Worm (Caenorhabditis elegans): Measurements from ENCODE around the gene dhs-5.

dhs-5 gene

ce11 chrII:5420947-5421614 lies 32.6 kb upstream of the dhs-5 start, which contains the start of gene tofu-6 (continued):
- TF ChIP-seq lsy-27 (tag; optimal IDR thresholded peaks at IDR 0.05; ENCODE audit: borderline replicate concordance, insufficient read depth) (no peak), nhr-179 (tag; optimal IDR thresholded peaks at IDR 0.05) (no peak), tbp1 (GFP tag; optimal IDR thresholded peaks at IDR 0.05) (no peak), F57A8.1 (GFP tag; optimal IDR thresholded peaks at IDR 0.05) (no peak), madf-3 (GFP tag; IDR thresholded peaks at IDR 0.05) (no peak), dox-1 (GFP tag; IDR thresholded peaks at IDR 0.05) (peak; percentile 63), attf-5 (GFP tag; optimal IDR thresholded peaks at IDR 0.05) (no peak), nhr-90 (tag; optimal IDR thresholded peaks at IDR 0.05) (no peak), snpc-4 (GFP tag; optimal IDR thresholded peaks at IDR 0.05) (no peak), snpc-4 (tag; optimal IDR thresholded peaks at IDR 0.05) (peak in 1 of 4 experiments; percentile 5), ceh-40 (GFP tag; IDR thresholded peaks at IDR 0.05) (no peak), lin-40 (tag; optimal IDR thresholded peaks at IDR 0.05) (no peak), mel-28 (tag; optimal IDR thresholded peaks at IDR 0.05; ENCODE audit: borderline replicate concordance) (no peak), madf-10 (tag; optimal IDR thresholded peaks at IDR 0.05) (no peak), F55B11.4 (tag; optimal IDR thresholded peaks at IDR 0.05; ENCODE audit: borderline replicate concordance, insufficient read depth) (no peak), aptf-3 (GFP tag; IDR thresholded peaks at IDR 0.05) (no peak), aptf-2 (GFP tag; conservative IDR thresholded peaks at IDR 0.05) (no peak), ztf-25 (GFP tag; IDR thresholded peaks at IDR 0.05) (no peak), ztf-28 (GFP tag; IDR thresholded peaks at IDR 0.05) (no peak), bed-2 (GFP tag; IDR thresholded peaks at IDR 0.05) (no peak), ceh-100 (GFP tag; IDR thresholded peaks at IDR 0.05) (peak; percentile 26; the same call in 1 of the 2 replicates), lag-1 (GFP tag; IDR thresholded peaks at IDR 0.05) (no peak), B0019.2 (GFP tag; conservative IDR thresholded peaks at IDR 0.05) (0 out of 2 replicates have a peak, but pooled peaks have one; percentile 59), F57C9.4 (tag; optimal IDR thresholded peaks at IDR 0.05) (no peak), ekl-4 (GFP tag; IDR thresholded peaks at IDR 0.05) (no peak), Y53F4B.3 (GFP tag; IDR thresholded peaks at IDR 0.05) (no peak), nhr-27 (tag; optimal IDR thresholded peaks at IDR 0.05) (no peak), somi-1 (GFP tag; optimal IDR thresholded peaks at IDR 0.05) (no peak), lsl-1 (GFP tag; optimal IDR thresholded peaks at IDR 0.05) (peak; percentile 96), bed-1 (GFP tag; IDR thresholded peaks at IDR 0.05) (no peak), rcor-1 (GFP tag; IDR thresholded peaks at IDR 0.05) (no peak), T07F8.4 (tag; optimal IDR thresholded peaks at IDR 0.05) (no peak)

ce11 chrII:5423832-5424231 lies 29.8 kb upstream of the dhs-5 start, which contains the start of gene F07F6.7:
Gene F07F6.7, minus strand, starts transcription at chrII:5423858.
- TF ChIP-seq snpc-4 (GFP tag; optimal IDR thresholded peaks at IDR 0.05) (no peak), snpc-4 (tag; optimal IDR thresholded peaks at IDR 0.05) (peak in 1 of 4 experiments; percentile 14), ceh-27 (GFP tag; optimal IDR thresholded peaks at IDR 0.05) (no peak), B0019.2 (GFP tag; conservative IDR thresholded peaks at IDR 0.05) (no peak), madf-6 (GFP tag; IDR thresholded peaks at IDR 0.05) (peak; percentile 85), athp-1 (tag; optimal IDR thresholded peaks at IDR 0.05) (no peak), mxl-1 (tag; optimal IDR thresholded peaks at IDR 0.05) (no peak), rcor-1 (GFP tag; IDR thresholded peaks at IDR 0.05) (no peak), him-1 (tag; optimal IDR thresholded peaks at IDR 0.05) (peak; percentile 15), dpff-1 (tag; optimal IDR thresholded peaks at IDR 0.05) (no peak), madf-8 (GFP tag; conservative IDR thresholded peaks at IDR 0.05) (peak; percentile 49), nhr-179 (tag; optimal IDR thresholded peaks at IDR 0.05) (no peak), snpc-1.3 (tag; optimal IDR thresholded peaks at IDR 0.05; ENCODE audit: insufficient read depth) (no peak), lsl-1 (GFP tag; optimal IDR thresholded peaks at IDR 0.05) (peak; percentile 93), lin-54 (GFP tag; optimal IDR thresholded peaks at IDR 0.05) (peak; percentile 24), ztf-25 (GFP tag; IDR thresholded peaks at IDR 0.05) (no peak), ceh-58 (GFP tag; IDR thresholded peaks at IDR 0.05) (no peak), hrde-1 (tag; optimal IDR thresholded peaks at IDR 0.05; ENCODE audit: borderline replicate concordance) (no peak), mcd-1 (GFP tag; IDR thresholded peaks at IDR 0.05) (peak; percentile 20; the same call in 1 of the 2 replicates), unc-62 (GFP tag; optimal IDR thresholded peaks at IDR 0.05) (no peak), ztf-6 (GFP tag; IDR thresholded peaks at IDR 0.05) (no peak), xnd-1 (tag; optimal IDR thresholded peaks at IDR 0.05) (peak; percentile 67)
